Fruit fly (Drosophila melanogaster) whole organism, pupa: Measurements from ENCODE around the gene SelT.

Source experiments
- CG10348 ChIP-seq: fragments of 200-800 bp; sonication (Bioruptor generic); IDR thresholded peaks from 2 replicates; pipeline ENCODE4 v1.3.6; 2022; ENCODE audit warnings: missing biosample characterization, missing genetic modification characterization
- CG12605 ChIP-seq: fragments of 200-800 bp; sonication (Bioruptor generic); IDR thresholded peaks from 2 replicates; pipeline ENCODE4 v1.3.6; 2022; ENCODE audit warnings: missing biosample characterization, missing genetic modification characterization
- CG13204 ChIP-seq: fragments of 200-800 bp; sonication (Bioruptor generic); optimal IDR thresholded peaks from 2 replicates; lab custom pipeline; 2018; ENCODE audit warnings: missing biosample characterization, mild to moderate bottlenecking, missing genetic modification characterization, moderate library complexity
- CG14655 ChIP-seq: fragments of 200-800 bp; sonication (Bioruptor generic); optimal IDR thresholded peaks from 3 replicates; lab custom pipeline; 2017; ENCODE audit warnings: mild to moderate bottlenecking, missing biosample characterization, missing genetic modification reagents, missing genetic modification characterization
- CG15710 ChIP-seq: fragments of 200-800 bp; sonication (Bioruptor generic); optimal IDR thresholded peaks from 2 replicates; lab custom pipeline; 2018; ENCODE audit warnings: missing biosample characterization, mild to moderate bottlenecking, missing genetic modification characterization, moderate library complexity
- CG17806 ChIP-seq: fragments of 200-800 bp; sonication (Bioruptor generic); optimal IDR thresholded peaks from 2 replicates; lab custom pipeline; 2018; ENCODE audit warnings: missing biosample characterization, mild to moderate bottlenecking, missing genetic modification characterization, moderate library complexity
- CG32121 ChIP-seq: fragments of 200-800 bp; sonication (Bioruptor generic); IDR thresholded peaks from 2 replicates; pipeline ENCODE4 v1.3.6; 2022; ENCODE audit warnings: missing biosample characterization, missing genetic modification characterization
- CG34367 ChIP-seq: fragments of 200-800 bp; sonication (Bioruptor generic); optimal IDR thresholded peaks from 2 replicates; lab custom pipeline; 2018; ENCODE audit warnings: missing biosample characterization, mild to moderate bottlenecking, missing genetic modification characterization
- CG4496 ChIP-seq: fragments of 200-800 bp; sonication (Bioruptor generic); IDR thresholded peaks from 3 replicates; pipeline ENCODE4 v1.3.6; 2022; ENCODE audit warnings: missing biosample characterization, missing genetic modification characterization
- CG8159 ChIP-seq: fragments of 200-800 bp; sonication (Bioruptor generic); optimal IDR thresholded peaks from 3 replicates; lab custom pipeline; 2018; ENCODE audit warnings: missing biosample characterization, mild to moderate bottlenecking, missing genetic modification characterization, moderate library complexity
- CG8301 ChIP-seq: fragments of 200-800 bp; sonication (Bioruptor generic); optimal IDR thresholded peaks from 2 replicates; lab custom pipeline; 2018; ENCODE audit warnings: missing biosample characterization, mild to moderate bottlenecking, missing genetic modification characterization
- CG9948 ChIP-seq: fragments of 200-800 bp; sonication (Bioruptor generic); optimal IDR thresholded peaks from 2 replicates; lab custom pipeline; 2018; ENCODE audit warnings: missing biosample characterization, mild to moderate bottlenecking, missing genetic modification characterization, moderate library complexity
- D1 ChIP-seq: fragments of 200-800 bp; sonication (Bioruptor generic); optimal IDR thresholded peaks from 2 replicates; lab custom pipeline; 2018; ENCODE audit warnings: missing biosample characterization, mild to moderate bottlenecking, missing genetic modification characterization, moderate library complexity
- EcR ChIP-seq: fragments of 200-800 bp; sonication (Bioruptor generic); optimal IDR thresholded peaks from 3 replicates; lab custom pipeline; 2019; ENCODE audit warnings: missing biosample characterization, missing genetic modification characterization, mild to moderate bottlenecking, moderate library complexity, missing genetic modification reagents
- Ets98B ChIP-seq: fragments of 200-800 bp; sonication (Bioruptor generic); IDR thresholded peaks from 2 replicates; pipeline ENCODE4 v1.3.6; 2022; ENCODE audit warnings: missing biosample characterization, missing genetic modification characterization
- Pif1A ChIP-seq: fragments of 200-800 bp; sonication (Bioruptor generic); optimal IDR thresholded peaks from 3 replicates; lab custom pipeline; 2016; ENCODE audit warnings: missing biosample characterization, missing genetic modification characterization
- Pif1B ChIP-seq: fragments of 200-800 bp; sonication (Bioruptor generic); optimal IDR thresholded peaks from 3 replicates; lab custom pipeline; 2016; ENCODE audit warnings: missing biosample characterization, missing genetic modification characterization
- Snoo ChIP-seq: fragments of 200-800 bp; sonication (Bioruptor generic); optimal IDR thresholded peaks from 3 replicates; lab custom pipeline; 2017; ENCODE audit warnings: missing biosample characterization, mild to moderate bottlenecking, missing genetic modification characterization, inconsistent platforms
- fd96Ca ChIP-seq: fragments of 200-800 bp; sonication (Bioruptor generic); IDR thresholded peaks from 3 replicates; pipeline ENCODE4 v1.3.6; 2022; ENCODE audit warnings: missing biosample characterization, missing genetic modification characterization
- gl ChIP-seq: fragments of 200-800 bp; sonication (Bioruptor generic); optimal IDR thresholded peaks from 2 replicates; lab custom pipeline; 2018; ENCODE audit warnings: missing biosample characterization, mild to moderate bottlenecking, missing genetic modification characterization
- rn ChIP-seq: fragments of 200-800 bp; sonication (Bioruptor generic); IDR thresholded peaks from 2 replicates; pipeline ENCODE4 v1.3.6; 2022; ENCODE audit warnings: missing biosample characterization, missing genetic modification characterization

Gene SelT

dm6 chr2L:4998260-4998560 lies 12.5 kb upstream of the SelT start:
- TF ChIP-seq CG32121 (GFP tag; lab: Robert Waterston, UW) (no peak), CG4496 (GFP tag; lab: Robert Waterston, UW) (no peak), D1 (tag; lab: Kevin White, UChicago) (no peak), Pif1B (GFP tag; lab: Kevin White, UChicago) (no peak), fd96Ca (GFP tag; lab: Robert Waterston, UW) (no peak), CG12605 (GFP tag; lab: Robert Waterston, UW) (no peak), CG13204 (no peak), CG8301 (no peak), CG34367 (tag; lab: Kevin White, UChicago) (no peak), Pif1A (GFP tag; lab: Kevin White, UChicago) (no peak), CG14655 (GFP tag; lab: Kevin White, UChicago) (no peak), EcR (GFP tag; lab: Kevin White, UChicago) (no peak), Snoo (tag; lab: Kevin White, UChicago) (no peak), CG17806 (tag; lab: Kevin White, UChicago) (no peak), Ets98B (no peak), CG9948 (tag; lab: Kevin White, UChicago) (no peak), CG10348 (GFP tag; lab: Robert Waterston, UW) (no peak)

- TF ChIP-seq EcR (GFP tag; lab: Kevin White, UChicago) (no peak), CG8301 (no peak), Pif1A (GFP tag; lab: Kevin White, UChicago) (no peak), CG34367 (tag; lab: Kevin White, UChicago) (no peak), CG8159 (tag; lab: Kevin White, UChicago) (no peak), gl (tag; lab: Kevin White, UChicago) (no peak), CG17806 (tag; lab: Kevin White, UChicago) (no peak), rn (no peak), CG10348 (GFP tag; lab: Robert Waterston, UW) (no peak), Snoo (tag; lab: Kevin White, UChicago) (no peak), Ets98B (no peak), CG9948 (tag; lab: Kevin White, UChicago) (no peak), CG15710 (no peak), CG4496 (GFP tag; lab: Robert Waterston, UW) (no peak), D1 (tag; lab: Kevin White, UChicago) (no peak)
- TF ChIP-seq, all 21 proteins: peak for 0
These were observed 12.0 kb upstream of the SelT start for dm6 chr2L:4998571-4999191.

dm6 chr2L:4999389-5000032 lies 11.2 kb upstream of the SelT start:
- no peak for TF ChIP-seq gl (tag; lab: Kevin White, UChicago)
- TF ChIP-seq CG13204: no peak
- TF ChIP-seq CG15710: peak; percentile 52
- peak; percentile 87 for TF ChIP-seq CG4496 (GFP tag; lab: Robert Waterston, UW)
- TF ChIP-seq Pif1A (GFP tag; lab: Kevin White, UChicago): peak; percentile 68
- TF ChIP-seq Snoo (tag; lab: Kevin White, UChicago): peak; percentile 37
- TF ChIP-seq CG8159 (tag; lab: Kevin White, UChicago): peak; percentile 62
- TF ChIP-seq EcR (GFP tag; lab: Kevin White, UChicago): peak; percentile 80
- peak; percentile 53 for TF ChIP-seq CG9948 (tag; lab: Kevin White, UChicago)
- TF ChIP-seq CG8301: peak; percentile 78
- TF ChIP-seq CG34367 (tag; lab: Kevin White, UChicago): peak; percentile 54
- TF ChIP-seq Ets98B: peak; percentile 90
- peak; percentile 36; the same call in 1 of the 2 replicates for TF ChIP-seq CG10348 (GFP tag; lab: Robert Waterston, UW)
- peak; percentile 92 for TF ChIP-seq fd96Ca (GFP tag; lab: Robert Waterston, UW)
- peak; percentile 48 for TF ChIP-seq CG17806 (tag; lab: Kevin White, UChicago)
- peak; percentile 60 for TF ChIP-seq CG12605 (GFP tag; lab: Robert Waterston, UW)
- TF ChIP-seq Pif1B (GFP tag; lab: Kevin White, UChicago): peak; percentile 65
- no peak for TF ChIP-seq D1 (tag; lab: Kevin White, UChicago)
- peak; percentile 87 for TF ChIP-seq CG32121 (GFP tag; lab: Robert Waterston, UW)
- peak; percentile 83 for TF ChIP-seq rn
- peak; percentile 84 for TF ChIP-seq CG14655 (GFP tag; lab: Kevin White, UChicago)

- peak; percentile 85 for TF ChIP-seq D1 (tag; lab: Kevin White, UChicago)
- peak; percentile 83 for TF ChIP-seq CG17806 (tag; lab: Kevin White, UChicago)
- TF ChIP-seq CG34367 (tag; lab: Kevin White, UChicago): peak; percentile 85
- peak; percentile 73 for TF ChIP-seq Snoo (tag; lab: Kevin White, UChicago)
- TF ChIP-seq CG14655 (GFP tag; lab: Kevin White, UChicago): peak; percentile 84
- peak; percentile 59; the same call in 1 of the 2 replicates for TF ChIP-seq CG12605 (GFP tag; lab: Robert Waterston, UW)
- TF ChIP-seq CG8159 (tag; lab: Kevin White, UChicago): peak; percentile 91
- peak; percentile 69 for TF ChIP-seq fd96Ca (GFP tag; lab: Robert Waterston, UW)
- peak; percentile 66 for TF ChIP-seq Ets98B
- TF ChIP-seq CG9948 (tag; lab: Kevin White, UChicago): peak; percentile 87
- peak; percentile 70 for TF ChIP-seq CG8301
- TF ChIP-seq CG15710: peak; percentile 93
- TF ChIP-seq rn: 0 out of 2 replicates have a peak, but pooled peaks have one; percentile 7
- TF ChIP-seq CG13204: peak; percentile 83
- TF ChIP-seq CG10348 (GFP tag; lab: Robert Waterston, UW): no peak
- TF ChIP-seq Pif1B (GFP tag; lab: Kevin White, UChicago): peak; percentile 85
- TF ChIP-seq Pif1A (GFP tag; lab: Kevin White, UChicago): peak; percentile 87
- TF ChIP-seq CG32121 (GFP tag; lab: Robert Waterston, UW): peak; percentile 32
- peak; percentile 66 for TF ChIP-seq gl (tag; lab: Kevin White, UChicago)
- peak; percentile 47 for TF ChIP-seq EcR (GFP tag; lab: Kevin White, UChicago)
- TF ChIP-seq CG4496 (GFP tag; lab: Robert Waterston, UW): peak; percentile 63
- TF ChIP-seq, all 21 proteins: peak for 20
These were observed 10.3 kb upstream of the SelT start for dm6 chr2L:5000287-5000871.
